Fruit fly (Drosophila melanogaster) whole organism, prepupa: ENCODE results near the gene CG32219.

Experiments used
- CG10669 ChIP-seq: fragments of 200-800 bp; sonication (Bioruptor generic); optimal IDR thresholded peaks from 3 replicates; lab custom pipeline; 2018; ENCODE audit warnings: missing biosample characterization, mild to moderate bottlenecking, missing genetic modification characterization, moderate library complexity
- CG1621 ChIP-seq: fragments of 200-800 bp; sonication (Bioruptor generic); optimal IDR thresholded peaks from 3 replicates; lab custom pipeline; 2018; ENCODE audit warnings: missing biosample characterization, mild to moderate bottlenecking, missing genetic modification characterization
- CG6163 ChIP-seq: fragments of 200-800 bp; sonication (Bioruptor generic); IDR thresholded peaks from 3 replicates; pipeline ENCODE4 v1.3.6; 2022; ENCODE audit warnings: missing biosample characterization, missing genetic modification characterization
- CG8119 ChIP-seq: fragments of 200-800 bp; sonication (Bioruptor generic); IDR thresholded peaks from 3 replicates; pipeline ENCODE4 v1.3.6; 2022; ENCODE audit warnings: missing biosample characterization, missing genetic modification characterization
- Hr38 ChIP-seq: sonication (Bioruptor generic); optimal IDR thresholded peaks from 2 replicates; lab custom pipeline; 2016; ENCODE audit warnings: missing biosample characterization, missing genetic modification characterization
- Met ChIP-seq: fragments of 200-800 bp; sonication (Bioruptor generic); optimal IDR thresholded peaks from 3 replicates; lab custom pipeline; 2016; ENCODE audit warnings: missing biosample characterization, missing genetic modification characterization
- achi ChIP-seq: fragments of 200-800 bp; sonication (Bioruptor generic); optimal IDR thresholded peaks from 3 replicates; lab custom pipeline; 2016; ENCODE audit warnings: missing biosample characterization, missing genetic modification characterization
- cyc ChIP-seq: fragments of 200-800 bp; sonication (Bioruptor generic); optimal IDR thresholded peaks from 3 replicates; lab custom pipeline; 2016; ENCODE audit warnings: missing biosample characterization, missing genetic modification characterization
- dsx ChIP-seq: fragments of 200-800 bp; optimal IDR thresholded peaks from 3 replicates; lab custom pipeline; 2019; ENCODE audit warnings: missing biosample characterization, mild to moderate bottlenecking, missing genetic modification characterization, moderate library complexity; ENCODE audit not compliant: poor library complexity, severe bottlenecking
- eg ChIP-seq: fragments of 200-800 bp; sonication (Bioruptor generic); IDR thresholded peaks from 3 replicates; pipeline ENCODE4 v1.3.6; 2022; ENCODE audit warnings: missing biosample characterization, missing genetic modification characterization
- lz ChIP-seq: fragments of 200-800 bp; sonication (Bioruptor generic); optimal IDR thresholded peaks from 3 replicates; lab custom pipeline; 2016; ENCODE audit warnings: missing biosample characterization, missing genetic modification characterization
- pdm3 ChIP-seq: fragments of 200-800 bp; sonication (Bioruptor generic); optimal IDR thresholded peaks from 3 replicates; lab custom pipeline; 2016; ENCODE audit warnings: missing biosample characterization, missing genetic modification characterization

dm6 chr3L:19910054-19910414, 40.9 kb downstream of the CG32219 start, which contains the start of the genes Mi-2 and Prp3:
- TF ChIP-seq cyc (GFP tag; lab: Kevin White, UChicago) = no peak
- TF ChIP-seq lz = no peak
- TF ChIP-seq eg (GFP tag; lab: Robert Waterston, UW) = no peak
- TF ChIP-seq CG8119 (GFP tag; lab: Robert Waterston, UW) = no peak
- TF ChIP-seq pdm3 (GFP tag; lab: Kevin White, UChicago) = no peak
- TF ChIP-seq dsx (GFP tag; lab: Kevin White, UChicago) = no peak
- no peak for TF ChIP-seq CG1621 (tag; lab: Kevin White, UChicago)
- no peak for TF ChIP-seq achi (GFP tag; lab: Kevin White, UChicago)
- peak; percentile 48; the same call in 2 of the 3 replicates for TF ChIP-seq CG6163 (GFP tag; lab: Robert Waterston, UW)
- TF ChIP-seq CG10669 (GFP tag; lab: Kevin White, UChicago) = no peak
- no peak for TF ChIP-seq Met (GFP tag; lab: Kevin White, UChicago)
- no peak for TF ChIP-seq Hr38 (GFP tag; lab: Kevin White, UChicago)
